Fruit fly (Drosophila melanogaster): Measurements from ENCODE around the gene CG15330.
A peak's percentile ranks its signal among the peaks of the same experiment; 100 is the strongest.

CG15330 gene

DNA sequence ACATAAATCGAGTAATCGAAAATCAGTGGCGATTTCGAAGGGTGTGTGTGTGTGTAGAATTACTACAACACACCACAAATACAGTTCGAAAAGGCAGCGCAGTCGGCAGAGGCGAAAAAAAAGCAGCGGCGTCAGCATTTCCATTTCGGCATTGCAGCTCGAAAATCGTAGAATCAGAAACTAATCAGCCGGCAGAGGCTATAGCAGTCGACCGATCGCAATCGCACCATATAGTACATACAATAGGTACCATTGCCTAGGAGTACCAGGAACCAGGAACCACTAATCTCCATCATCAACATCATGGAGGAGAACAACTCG, 46.8 kb upstream of the CG15330 start:
- TF ChIP-seq N (GFP tag; optimal IDR thresholded peaks at IDR 0.05) (no peak), Sp1 (GFP tag; optimal IDR thresholded peaks at IDR 0.05) (no peak)

DNA sequence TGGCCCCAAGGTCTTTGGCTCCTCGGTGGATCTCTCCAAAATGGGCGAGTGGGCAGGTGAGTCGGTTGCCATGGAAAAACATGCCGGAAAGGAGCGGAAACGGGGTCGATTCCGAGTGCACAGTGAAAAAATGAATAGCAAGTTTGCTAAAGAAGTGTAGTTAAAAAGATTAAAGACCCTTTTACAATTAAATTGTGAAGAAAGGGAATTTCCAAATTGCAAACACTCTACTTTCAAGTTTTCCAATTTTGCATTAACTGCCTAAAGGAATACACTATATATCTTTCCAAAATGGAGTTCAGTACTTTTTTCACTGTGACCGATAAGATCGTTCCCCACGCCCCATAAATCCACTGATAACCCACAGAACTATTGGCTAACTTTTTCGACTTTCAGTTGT, 46.4 kb upstream of the CG15330 start:
- TF ChIP-seq psq (GFP tag; optimal IDR thresholded peaks at IDR 0.05) (no peak), rgr (GFP tag; optimal IDR thresholded peaks at IDR 0.05) (no peak), tai (GFP tag; optimal IDR thresholded peaks at IDR 0.05) (no peak), ey (GFP tag; optimal IDR thresholded peaks at IDR 0.05) (no peak), Hr78 (GFP tag; optimal IDR thresholded peaks at IDR 0.05) (no peak)

DNA sequence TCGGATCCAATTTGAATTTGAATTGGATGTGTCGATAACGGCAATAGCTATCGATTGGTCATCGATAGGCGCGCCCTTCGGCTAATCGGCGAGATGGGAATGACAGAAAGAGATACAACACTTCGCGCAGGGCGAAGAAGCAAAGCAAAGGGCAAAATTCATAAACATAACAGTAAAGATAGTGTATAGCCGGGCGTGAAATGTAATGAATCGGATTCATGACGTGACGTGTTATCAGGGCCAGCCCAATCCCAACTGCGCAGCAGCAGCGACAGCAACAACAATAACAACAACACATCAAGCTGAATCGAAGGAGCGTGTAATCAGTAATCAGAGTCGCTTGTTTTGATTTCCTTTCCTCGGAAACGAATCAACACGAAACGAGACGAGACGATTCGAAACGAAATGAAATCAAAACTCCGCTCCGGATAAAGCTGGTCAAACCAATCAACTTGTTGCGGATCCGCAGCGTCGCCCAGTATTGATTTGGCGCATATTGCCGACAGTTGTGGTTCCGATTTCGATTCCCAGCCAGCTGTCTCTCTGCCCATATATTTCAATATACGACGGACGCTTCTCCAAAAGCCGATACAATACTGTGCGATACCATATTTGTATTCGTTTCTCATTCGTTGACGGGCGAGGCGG, 43.8 kb upstream of the CG15330 start, which contains the start of gene snz:
TSS of gene snz (plus strand) at position 107 of the 648 bp plus-strand sequence.
- TF ChIP-seq Hr78 (GFP tag; optimal IDR thresholded peaks at IDR 0.05) (no peak), pan (optimal IDR thresholded peaks at IDR 0.05) (no peak), woc (GFP tag; optimal IDR thresholded peaks at IDR 0.05) (no peak), Rel (GFP tag; optimal IDR thresholded peaks at IDR 0.05) (no peak), Rel (tag; optimal IDR thresholded peaks at IDR 0.05) (no peak), psq (GFP tag; optimal IDR thresholded peaks at IDR 0.05) (no peak), Myc (optimal IDR thresholded peaks at IDR 0.05) (no peak), HLH106 (tag; optimal IDR thresholded peaks at IDR 0.05) (no peak), Hnf4 (GFP tag; optimal IDR thresholded peaks at IDR 0.05) (no peak), br (GFP tag; optimal IDR thresholded peaks at IDR 0.05) (no peak), Jra (GFP tag; optimal IDR thresholded peaks at IDR 0.05) (no peak)

DNA sequence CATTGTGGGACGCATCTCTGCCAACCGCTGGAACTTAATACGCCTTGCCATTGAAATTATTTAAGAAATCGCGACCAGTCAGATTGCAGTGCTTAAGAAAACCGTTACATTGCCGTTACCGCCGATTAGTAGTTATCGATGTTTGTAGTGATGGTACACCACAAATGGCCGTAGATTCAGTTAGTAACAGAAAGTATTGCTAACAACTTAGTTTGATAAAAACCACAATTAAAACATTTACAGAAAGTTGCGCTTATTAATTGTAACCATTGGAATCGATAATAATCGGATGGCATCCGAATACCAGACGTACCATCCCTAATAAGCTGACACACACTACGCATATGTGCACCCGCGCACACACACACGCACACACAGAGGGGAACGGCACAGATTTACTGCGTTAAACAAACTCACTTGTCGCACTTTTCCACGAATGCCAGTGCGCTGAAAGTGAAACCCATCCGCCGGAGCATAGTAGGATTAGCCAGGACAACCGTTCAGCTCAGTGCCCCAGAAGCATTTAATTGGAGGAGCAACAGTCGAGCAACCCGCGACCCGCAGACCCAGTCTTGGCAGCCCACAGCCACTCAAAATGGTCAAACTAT, 35.7 kb upstream of the CG15330 start, which contains the start of the genes hdm and Ykt6:
TSS of gene hdm (minus strand) at position 51 of the 608 bp plus-strand sequence.
TSS of gene Ykt6 (plus strand) at position 329 of the 608 bp plus-strand sequence.
- TF ChIP-seq Mio (GFP tag; optimal IDR thresholded peaks at IDR 0.05) (peak; percentile 3), CrebA (GFP tag; optimal IDR thresholded peaks at IDR 0.05; ENCODE audit: borderline replicate concordance) (no peak), Abd-B (GFP tag; optimal IDR thresholded peaks at IDR 0.05) (no peak), Dfd (GFP tag; optimal IDR thresholded peaks at IDR 0.05) (no peak), Dif (GFP tag; optimal IDR thresholded peaks at IDR 0.05; ENCODE audit: partially characterized antibody) (no peak), OdsH (GFP tag; optimal IDR thresholded peaks at IDR 0.05) (peak; percentile 70), Myc (optimal IDR thresholded peaks at IDR 0.05) (no peak), sage (GFP tag; optimal IDR thresholded peaks at IDR 0.05) (no peak), pan (optimal IDR thresholded peaks at IDR 0.05) (no peak), dmrt93B (GFP tag; optimal IDR thresholded peaks at IDR 0.05) (no peak), woc (GFP tag; optimal IDR thresholded peaks at IDR 0.05) (no peak), Sp1 (GFP tag; optimal IDR thresholded peaks at IDR 0.05) (no peak), CG9705 (GFP tag; optimal IDR thresholded peaks at IDR 0.05) (peak; percentile 62), Jra (GFP tag; optimal IDR thresholded peaks at IDR 0.05) (peak; percentile 93), rgr (GFP tag; optimal IDR thresholded peaks at IDR 0.05) (peak; percentile 81), CG32264 (GFP tag; optimal IDR thresholded peaks at IDR 0.05) (peak; percentile 28), HLH106 (tag; optimal IDR thresholded peaks at IDR 0.05) (peak; percentile 76), tai (GFP tag; optimal IDR thresholded peaks at IDR 0.05) (no peak), ey (GFP tag; optimal IDR thresholded peaks at IDR 0.05) (peak; percentile 77), lola (GFP tag; optimal IDR thresholded peaks at IDR 0.05) (no peak), Hr78 (GFP tag; optimal IDR thresholded peaks at IDR 0.05) (no peak), br (GFP tag; optimal IDR thresholded peaks at IDR 0.05) (no peak), fru (GFP tag; optimal IDR thresholded peaks at IDR 0.05) (peak; percentile 85), GATAd (GFP tag; optimal IDR thresholded peaks at IDR 0.05) (peak; percentile 79), Hr83 (GFP tag; optimal IDR thresholded peaks at IDR 0.05; ENCODE audit: poor library complexity, severe bottlenecking) (no peak), usp (GFP tag; optimal IDR thresholded peaks at IDR 0.05) (no peak), h (GFP tag; optimal IDR thresholded peaks at IDR 0.05) (peak; percentile 86), sv (GFP tag; optimal IDR thresholded peaks at IDR 0.05) (peak; percentile 67), N (GFP tag; optimal IDR thresholded peaks at IDR 0.05) (no peak), psq (GFP tag; optimal IDR thresholded peaks at IDR 0.05) (peak; percentile 70), dl (GFP tag; optimal IDR thresholded peaks at IDR 0.05; ENCODE audit: insufficient read depth in 1 of 2, partially characterized antibody in 2 of 2) (no peak), jim (GFP tag; optimal IDR thresholded peaks at IDR 0.05) (no peak), Rel (GFP tag; optimal IDR thresholded peaks at IDR 0.05) (no peak), Rel (tag; optimal IDR thresholded peaks at IDR 0.05) (peak; percentile 48), Vsx2 (GFP tag; optimal IDR thresholded peaks at IDR 0.05; ENCODE audit: partially characterized antibody) (no peak), Hnf4 (GFP tag; optimal IDR thresholded peaks at IDR 0.05) (peak; percentile 92), foxo (GFP tag; optimal IDR thresholded peaks at IDR 0.05) (peak in 1 of 2 experiments; percentile 87), brk (GFP tag; optimal IDR thresholded peaks at IDR 0.05) (no peak), dsf (GFP tag; optimal IDR thresholded peaks at IDR 0.05; ENCODE audit: borderline replicate concordance) (no peak)
